2 worm cellular contexts compared by ENCODE assay signal in the genomic region with DNA sequence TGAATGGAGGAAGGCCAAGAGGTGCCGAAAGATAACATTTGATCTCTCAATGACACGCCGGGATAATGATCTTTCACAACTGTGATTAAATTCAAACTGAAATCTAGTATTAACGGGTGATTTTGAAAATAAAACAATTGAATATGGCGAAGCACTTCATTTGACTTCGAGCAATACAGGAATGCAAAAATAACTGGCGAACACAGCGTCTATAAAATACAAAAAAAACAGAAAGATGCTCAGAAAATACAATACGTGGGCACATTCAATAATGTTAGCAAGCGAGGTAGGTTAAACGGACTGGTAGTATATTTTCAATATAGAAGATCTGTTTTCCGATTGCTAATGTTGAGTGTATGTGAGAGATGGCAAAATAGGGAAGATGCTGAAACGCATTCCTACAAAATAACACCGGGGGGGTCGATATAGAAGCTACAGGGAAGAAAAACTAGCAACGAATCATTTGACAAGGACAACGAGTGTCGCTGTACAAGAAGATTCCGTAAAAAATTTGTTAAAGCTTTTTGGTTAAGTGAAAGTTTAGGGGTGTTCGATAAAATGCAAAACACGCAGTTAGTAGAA.
TF ChIP-seq lines count a peak whose summit lies in the region.

No protein-coding gene starts in this region.

TF ChIP-seq in whole organism, L4 larva, 104 proteins besides CTCF, POLR2A, EP300 and RAD21:
- TF ChIP-seq unc-62 (GFP tag; optimal IDR thresholded peaks at IDR 0.05 in 1 of 2; lab: Kevin White, UChicago) (peak in 1 of 2 experiments; percentile 63), unc-62 (tag; optimal IDR thresholded peaks at IDR 0.05; lab: Kevin White, UChicago) (no peak), D1046.2 (GFP tag; IDR thresholded peaks at IDR 0.05; lab: Robert Waterston, UW) (no peak), ceh-44 (GFP tag; IDR thresholded peaks at IDR 0.05; lab: Robert Waterston, UW) (no peak), lin-38 (GFP tag; IDR thresholded peaks at IDR 0.05; lab: Robert Waterston, UW) (0 out of 2 replicates have a peak, but pooled peaks have one; percentile 19), daf-8 (GFP tag; IDR thresholded peaks at IDR 0.05; lab: Robert Waterston, UW) (no peak), unc-130 (GFP tag; optimal IDR thresholded peaks at IDR 0.05; lab: Kevin White, UChicago) (peak; percentile 61), F49E8.2 (tag; optimal IDR thresholded peaks at IDR 0.05; lab: Kevin White, UChicago; ENCODE audit: borderline replicate concordance) (peak; percentile 21), ceh-62 (tag; optimal IDR thresholded peaks at IDR 0.05; lab: Kevin White, UChicago) (no peak), unc-39 (tag; optimal IDR thresholded peaks at IDR 0.05; lab: Kevin White, UChicago) (no peak), mep-1 (tag; optimal IDR thresholded peaks at IDR 0.05; lab: Kevin White, UChicago) (no peak), Y48G9A.11 (GFP tag; IDR thresholded peaks at IDR 0.05; lab: Robert Waterston, UW) (no peak), pha-4 (GFP tag; IDR thresholded peaks at IDR 0.05; lab: Robert Waterston, UW) (0 out of 2 replicates have a peak, but pooled peaks have one; percentile 16), pha-4 (tag; optimal IDR thresholded peaks at IDR 0.05; lab: Kevin White, UChicago) (no peak), madf-5 (GFP tag; IDR thresholded peaks at IDR 0.05; lab: Robert Waterston, UW) (peak in 1 of 2 experiments; percentile 35; a peak in 1 of 4 replicates), dmd-8 (GFP tag; IDR thresholded peaks at IDR 0.05; lab: Robert Waterston, UW) (0 out of 2 replicates have a peak, but pooled peaks have one; percentile 40), hmg-1.1 (GFP tag; IDR thresholded peaks at IDR 0.05; lab: Robert Waterston, UW) (no peak), F44E2.7 (GFP tag; IDR thresholded peaks at IDR 0.05; lab: Robert Waterston, UW) (no peak)
TF ChIP-seq in whole organism, L4 larva: peak in this region for 7.

TF ChIP-seq in whole organism, young adult, 124 proteins besides CTCF, POLR2A, EP300 and RAD21 (continues in another document):
- no peak for TF ChIP-seq ets-4 (GFP tag; optimal IDR thresholded peaks at IDR 0.05; lab: Kevin White, UChicago)
- no peak for TF ChIP-seq snpc-3.4 (tag; optimal IDR thresholded peaks at IDR 0.05; lab: Kevin White, UChicago)
- no peak for TF ChIP-seq lsy-27 (tag; optimal IDR thresholded peaks at IDR 0.05; lab: Kevin White, UChicago; ENCODE audit: borderline replicate concordance, insufficient read depth)
- TF ChIP-seq T26A5.8 (tag; optimal IDR thresholded peaks at IDR 0.05; lab: Kevin White, UChicago), result no peak
- TF ChIP-seq ztf-26 (tag; optimal IDR thresholded peaks at IDR 0.05; lab: Kevin White, UChicago), result no peak
- no peak for TF ChIP-seq snpc-1.1 (tag; optimal IDR thresholded peaks at IDR 0.05; lab: Kevin White, UChicago; ENCODE audit: insufficient read depth)
- peak; percentile 45; the same call in 1 of the 2 replicates for TF ChIP-seq rcor-1 (GFP tag; IDR thresholded peaks at IDR 0.05; lab: Robert Waterston, UW)
- TF ChIP-seq let-607 (tag; optimal IDR thresholded peaks at IDR 0.05; lab: Kevin White, UChicago), result no peak
- no peak for TF ChIP-seq ceh-91 (GFP tag; IDR thresholded peaks at IDR 0.05; lab: Robert Waterston, UW)
- TF ChIP-seq unc-130 (GFP tag; optimal IDR thresholded peaks at IDR 0.05; lab: Kevin White, UChicago), result no peak
- no peak for TF ChIP-seq cebp-2 (GFP tag; IDR thresholded peaks at IDR 0.05; lab: Robert Waterston, UW)
- TF ChIP-seq F52B5.7 (tag; optimal IDR thresholded peaks at IDR 0.05; lab: Kevin White, UChicago), result peak; percentile 45
- peak; percentile 57 for TF ChIP-seq lsl-1 (GFP tag; optimal IDR thresholded peaks at IDR 0.05; lab: Kevin White, UChicago)
- peak; percentile 51; the same call in 1 of the 2 replicates for TF ChIP-seq Y53G8AR.9 (GFP tag; conservative IDR thresholded peaks at IDR 0.05; lab: Robert Waterston, UW)
- no peak for TF ChIP-seq F57C9.4 (tag; optimal IDR thresholded peaks at IDR 0.05; lab: Kevin White, UChicago)
- TF ChIP-seq cebp-1 (GFP tag; IDR thresholded peaks at IDR 0.05; lab: Robert Waterston, UW), result no peak
- no peak for TF ChIP-seq cebp-1 (tag; optimal IDR thresholded peaks at IDR 0.05; lab: Kevin White, UChicago)
- TF ChIP-seq nfya-1 (tag; optimal IDR thresholded peaks at IDR 0.05; lab: Kevin White, UChicago; ENCODE audit: borderline replicate concordance, insufficient read depth), result no peak
- no peak for TF ChIP-seq mes-4 (tag; optimal IDR thresholded peaks at IDR 0.05; lab: Kevin White, UChicago)
- no peak for TF ChIP-seq snpc-1.3 (tag; optimal IDR thresholded peaks at IDR 0.05; lab: Kevin White, UChicago; ENCODE audit: insufficient read depth)
- TF ChIP-seq attf-6 (GFP tag; IDR thresholded peaks at IDR 0.05; lab: Robert Waterston, UW), result peak; percentile 65; the same call in 1 of the 2 replicates
- no peak for TF ChIP-seq F39B2.1 (GFP tag; IDR thresholded peaks at IDR 0.05; lab: Robert Waterston, UW)
- 0 out of 2 replicates have a peak, but pooled peaks have one; percentile 23 for TF ChIP-seq C17E4.6 (GFP tag; IDR thresholded peaks at IDR 0.05; lab: Robert Waterston, UW)
- 0 out of 2 replicates have a peak, but pooled peaks have one; percentile 28 for TF ChIP-seq ceh-100 (GFP tag; IDR thresholded peaks at IDR 0.05; lab: Robert Waterston, UW)
- TF ChIP-seq chd-7 (tag; optimal IDR thresholded peaks at IDR 0.05; lab: Kevin White, UChicago), result no peak
- TF ChIP-seq F23B12.7 (tag; optimal IDR thresholded peaks at IDR 0.05; lab: Kevin White, UChicago; ENCODE audit: insufficient read depth), result no peak
- TF ChIP-seq ceh-58 (GFP tag; IDR thresholded peaks at IDR 0.05; lab: Robert Waterston, UW), result no peak
- peak; percentile 34 for TF ChIP-seq die-1 (tag; optimal IDR thresholded peaks at IDR 0.05; lab: Kevin White, UChicago)
- TF ChIP-seq D2030.7 (GFP tag; IDR thresholded peaks at IDR 0.05; lab: Robert Waterston, UW), result peak; percentile 45
- no peak for TF ChIP-seq nfya-2 (GFP tag; IDR thresholded peaks at IDR 0.05; lab: Robert Waterston, UW)
- no peak for TF ChIP-seq B0261.1 (tag; optimal IDR thresholded peaks at IDR 0.05; lab: Kevin White, UChicago)
- TF ChIP-seq pbrm-1 (GFP tag; IDR thresholded peaks at IDR 0.05; lab: Robert Waterston, UW), result 0 out of 2 replicates have a peak, but pooled peaks have one; percentile 8
- no peak for TF ChIP-seq egrh-3 (GFP tag; IDR thresholded peaks at IDR 0.05; lab: Robert Waterston, UW)
- no peak for TF ChIP-seq nhr-120 (GFP tag; IDR thresholded peaks at IDR 0.05; lab: Robert Waterston, UW)
- no peak for TF ChIP-seq attf-3 (GFP tag; conservative IDR thresholded peaks at IDR 0.05; lab: Robert Waterston, UW)
- no peak for TF ChIP-seq let-526 (GFP tag; IDR thresholded peaks at IDR 0.05; lab: Robert Waterston, UW)
- no peak for TF ChIP-seq akir-1 (GFP tag; optimal IDR thresholded peaks at IDR 0.05; lab: Kevin White, UChicago)
- no peak for TF ChIP-seq Y95B8A.8 (GFP tag; IDR thresholded peaks at IDR 0.05; lab: Robert Waterston, UW)
- TF ChIP-seq lin-35 (GFP tag; optimal IDR thresholded peaks at IDR 0.05; lab: Kevin White, UChicago), result no peak
- TF ChIP-seq somi-1 (GFP tag; optimal IDR thresholded peaks at IDR 0.05; lab: Kevin White, UChicago), result no peak
- TF ChIP-seq aptf-2 (GFP tag; conservative IDR thresholded peaks at IDR 0.05; lab: Robert Waterston, UW), result no peak
- TF ChIP-seq nhr-80 (tag; optimal IDR thresholded peaks at IDR 0.05; lab: Kevin White, UChicago), result no peak
- no peak for TF ChIP-seq hmg-20 (GFP tag; IDR thresholded peaks at IDR 0.05; lab: Robert Waterston, UW)
- TF ChIP-seq athp-1 (tag; optimal IDR thresholded peaks at IDR 0.05; lab: Kevin White, UChicago), result peak; percentile 67
- TF ChIP-seq lag-1 (GFP tag; IDR thresholded peaks at IDR 0.05; lab: Robert Waterston, UW), result no peak
- no peak for TF ChIP-seq ztf-22 (GFP tag; optimal IDR thresholded peaks at IDR 0.05; lab: Kevin White, UChicago)
- TF ChIP-seq zfh-2 (GFP tag; conservative IDR thresholded peaks at IDR 0.05; lab: Robert Waterston, UW), result no peak
- no peak for TF ChIP-seq Y67H2A.10 (GFP tag; conservative IDR thresholded peaks at IDR 0.05; lab: Robert Waterston, UW)
- peak; percentile 93 for TF ChIP-seq B0336.3 (GFP tag; IDR thresholded peaks at IDR 0.05; lab: Robert Waterston, UW)
- TF ChIP-seq repo-1 (tag; optimal IDR thresholded peaks at IDR 0.05; lab: Kevin White, UChicago), result peak; percentile 25
- TF ChIP-seq B0035.1 (tag; optimal IDR thresholded peaks at IDR 0.05; lab: Kevin White, UChicago), result no peak
- TF ChIP-seq ZK185.1 (tag; optimal IDR thresholded peaks at IDR 0.05; lab: Kevin White, UChicago; ENCODE audit: poor library complexity, severe bottlenecking), result no peak
- no peak for TF ChIP-seq him-1 (tag; optimal IDR thresholded peaks at IDR 0.05; lab: Kevin White, UChicago)
- TF ChIP-seq unc-62 (GFP tag; optimal IDR thresholded peaks at IDR 0.05; lab: Kevin White, UChicago), result no peak
- no peak for TF ChIP-seq F55B11.4 (tag; optimal IDR thresholded peaks at IDR 0.05; lab: Kevin White, UChicago; ENCODE audit: borderline replicate concordance, insufficient read depth)
- no peak for TF ChIP-seq C06A6.2 (GFP tag; conservative IDR thresholded peaks at IDR 0.05; lab: Robert Waterston, UW)
- TF ChIP-seq lir-1 (GFP tag; conservative IDR thresholded peaks at IDR 0.05; lab: Robert Waterston, UW), result no peak
- peak; percentile 39 for TF ChIP-seq mxl-1 (tag; optimal IDR thresholded peaks at IDR 0.05; lab: Kevin White, UChicago)
- TF ChIP-seq rpc-1 (optimal IDR thresholded peaks at IDR 0.05; lab: Kevin White, UChicago), result no peak
- no peak for TF ChIP-seq rpc-1 (tag; optimal IDR thresholded peaks at IDR 0.05; lab: Kevin White, UChicago)
- TF ChIP-seq nhr-179 (tag; optimal IDR thresholded peaks at IDR 0.05; lab: Kevin White, UChicago), result no peak
- peak; percentile 78 for TF ChIP-seq Y79H2A.3 (GFP tag; conservative IDR thresholded peaks at IDR 0.05; lab: Robert Waterston, UW)
- peak; percentile 60 for TF ChIP-seq snpc-4 (GFP tag; optimal IDR thresholded peaks at IDR 0.05; lab: Kevin White, UChicago)
- TF ChIP-seq snpc-4 (tag; optimal IDR thresholded peaks at IDR 0.05; lab: Kevin White, UChicago), result peak in 1 of 4 experiments; percentile 44
- peak; percentile 75 for TF ChIP-seq tlf-1 (GFP tag; optimal IDR thresholded peaks at IDR 0.05; lab: Kevin White, UChicago)
- no peak for TF ChIP-seq F57A8.1 (GFP tag; optimal IDR thresholded peaks at IDR 0.05; lab: Kevin White, UChicago)
- TF ChIP-seq Y53F4B.3 (GFP tag; IDR thresholded peaks at IDR 0.05; lab: Robert Waterston, UW), result no peak

Comparison
In these comparisons a context has a peak if more than half of its experiments do, and no peak if none do; other contexts are left out.
1. Of the 7 proteins assayed by ChIP-seq in both whole organism, young adult and whole organism, L4 larva: peak only in whole organism, young adult: none; only in whole organism, L4 larva: unc-130; in both: F49E8.2; in neither: 1; mixed calls (peak in some experiments, not most) for 4.